Worm (Caenorhabditis elegans) whole organism, young adult: ENCODE data around the gene idpc-2.

Source experiments
- bed-1 ChIP-seq: fragments of 200-800 bp; sonication (Bioruptor generic); IDR thresholded peaks from 2 replicates; pipeline ENCODE4 v1.3.6; 2022; ENCODE audit warnings: missing genetic modification reagents, missing genetic modification characterization, missing compliant biosample characterization
- cebp-1 ChIP-seq, 2 experiments: fragments of 200-800 bp in 1 of 2; sonication (Bioruptor generic) in 1 of 2; sonication (generic microtip) in 1 of 2; IDR thresholded peaks in 1 of 2; optimal IDR thresholded peaks in 1 of 2; 2 replicates each; pipeline versions ENCODE4 v1.3.6 to Lab custom; 2017 to 2022; ENCODE audit warnings: missing compliant biosample characterization in 2 of 2, missing genetic modification characterization in 2 of 2, mild to moderate bottlenecking in 1 of 2, missing genetic modification reagents in 1 of 2, moderate library complexity in 1 of 2
- snpc-4 ChIP-seq, 5 experiments: fragments of 150-350 bp in 1 of 5; sonication (generic microtip) in 4 of 5; optimal IDR thresholded peaks; 2 replicates each; lab custom pipeline; 2014 to 2018; ENCODE audit warnings: missing genetic modification characterization in 5 of 5, missing biosample characterization in 3 of 5, antibody characterized with exemption in 2 of 5, mild to moderate bottlenecking in 2 of 5, missing compliant biosample characterization in 2 of 5, missing genotype in 2 of 5, moderate library complexity in 2 of 5, missing genetic modification reagents in 1 of 5
- tbx-9 ChIP-seq: sonication (generic microtip); optimal IDR thresholded peaks from 2 replicates; lab custom pipeline; 2016; ENCODE audit warnings: borderline replicate concordance, missing genetic modification characterization, inconsistent platforms, missing compliant biosample characterization

DNA sequence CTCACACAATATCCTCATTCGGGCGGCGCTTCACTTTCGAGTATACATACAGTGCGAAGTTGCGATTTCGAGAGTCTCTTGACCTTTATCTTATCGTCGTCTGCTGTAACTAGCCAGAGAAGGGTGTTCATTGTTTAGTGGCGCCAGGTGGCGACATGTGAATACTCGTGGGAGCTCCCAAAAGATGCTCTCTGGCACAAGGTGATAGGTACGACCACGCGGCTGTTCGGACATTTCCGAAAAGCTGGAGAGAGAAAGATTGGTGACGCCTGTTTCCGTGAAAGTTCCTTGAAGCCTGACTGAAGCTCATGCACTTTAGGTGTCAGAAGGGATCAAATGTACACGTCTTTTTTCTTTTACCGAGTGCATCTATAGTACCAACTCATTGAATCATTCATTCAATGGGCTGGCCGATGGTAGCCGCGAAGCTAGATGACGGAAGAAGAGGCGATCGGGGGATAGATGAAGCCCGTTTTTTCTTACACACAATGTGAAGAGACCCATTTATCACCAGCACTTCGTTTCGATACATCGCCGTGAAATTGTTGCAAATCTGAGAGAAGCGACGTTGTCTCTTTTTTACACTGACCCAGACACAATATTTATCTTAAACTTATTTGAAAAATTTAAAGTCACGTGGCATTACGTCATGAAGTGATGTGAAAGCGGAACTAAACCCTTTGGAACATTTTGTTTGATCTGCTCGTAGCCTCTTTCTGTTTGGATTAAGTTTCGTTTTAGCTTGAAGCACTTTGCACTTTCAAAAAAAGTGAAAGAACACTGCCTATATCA is 46.3 kb upstream of the idpc-2 start:
- no peak for TF ChIP-seq snpc-4 (GFP tag; optimal IDR thresholded peaks at IDR 0.05; lab: Kevin White, UChicago)
- no peak for TF ChIP-seq snpc-4 (tag; optimal IDR thresholded peaks at IDR 0.05; lab: Kevin White, UChicago)
- TF ChIP-seq cebp-1 (GFP tag; IDR thresholded peaks at IDR 0.05; lab: Robert Waterston, UW): no peak
- TF ChIP-seq cebp-1 (tag; optimal IDR thresholded peaks at IDR 0.05; lab: Kevin White, UChicago): no peak
- TF ChIP-seq bed-1 (GFP tag; lab: Robert Waterston, UW): no peak
- no peak for TF ChIP-seq tbx-9 (tag; lab: Kevin White, UChicago)
